Worm (Caenorhabditis elegans): ENCODE data around the gene flp-28.

The flp-28 gene

ce11 chrX:10084050-10084672 lies 3.6 kb downstream of the flp-28 start, which contains the start of gene W07E11.1 (continued):
- no peak for TF ChIP-seq nhr-237 (tag; optimal IDR thresholded peaks at IDR 0.05)
- no peak for TF ChIP-seq ZK546.5 (tag; optimal IDR thresholded peaks at IDR 0.05)
- TF ChIP-seq elt-1 (tag; optimal IDR thresholded peaks at IDR 0.05), result no peak
- TF ChIP-seq ztf-11 (tag; optimal IDR thresholded peaks at IDR 0.05), result no peak
- no peak for TF ChIP-seq lin-15B (tag; optimal IDR thresholded peaks at IDR 0.05)
- TF ChIP-seq jun-1 (tag; optimal IDR thresholded peaks at IDR 0.05), result peak; percentile 22
- no peak for TF ChIP-seq egl-5 (tag; optimal IDR thresholded peaks at IDR 0.05)
- peak; percentile 97 for TF ChIP-seq elt-2 (tag; optimal IDR thresholded peaks at IDR 0.05)
- no peak for TF ChIP-seq nhr-67 (tag; optimal IDR thresholded peaks at IDR 0.05)
- TF ChIP-seq lin-39 (tag; optimal IDR thresholded peaks at IDR 0.05), result no peak
- no peak for TF ChIP-seq nfya-1 (tag; optimal IDR thresholded peaks at IDR 0.05; ENCODE audit: insufficient read depth)

ce11 chrX:10083272-10083671 lies 4.5 kb downstream of the flp-28 start:
- TF ChIP-seq jun-1 (tag; optimal IDR thresholded peaks at IDR 0.05) (no peak), fkh-10 (GFP tag; optimal IDR thresholded peaks at IDR 0.05) (no peak), lsy-12 (tag; optimal IDR thresholded peaks at IDR 0.05) (no peak), mml-1 (tag; optimal IDR thresholded peaks at IDR 0.05) (no peak), nhr-12 (tag; optimal IDR thresholded peaks at IDR 0.05) (no peak)

ce11 chrX:10081077-10081476 lies 6.7 kb downstream of the flp-28 start:
- TF ChIP-seq elt-1 (tag; optimal IDR thresholded peaks at IDR 0.05) (peak; percentile 43), nhr-43 (tag; optimal IDR thresholded peaks at IDR 0.05; ENCODE audit: poor library complexity, severe bottlenecking) (no peak)

- TF ChIP-seq nhr-76 (tag; optimal IDR thresholded peaks at IDR 0.05), result no peak
- peak; percentile 40 for TF ChIP-seq lin-39 (tag; optimal IDR thresholded peaks at IDR 0.05)
- peak; percentile 33 for TF ChIP-seq nfya-1 (tag; optimal IDR thresholded peaks at IDR 0.05; ENCODE audit: insufficient read depth)
Measured at ce11 chrX:10079230-10079629, 8.5 kb downstream of the flp-28 start.

- TF ChIP-seq fos-1 (tag; optimal IDR thresholded peaks at IDR 0.05) (no peak), ceh-28 (tag; optimal IDR thresholded peaks at IDR 0.05) (peak; percentile 62), eor-1 (tag; optimal IDR thresholded peaks at IDR 0.05) (no peak)
Measured at ce11 chrX:10078637-10079036, 9.1 kb downstream of the flp-28 start.

- no peak for TF ChIP-seq fos-1 (tag; optimal IDR thresholded peaks at IDR 0.05)
- no peak for TF ChIP-seq nhr-67 (tag; optimal IDR thresholded peaks at IDR 0.05)
- TF ChIP-seq daf-12 (tag; optimal IDR thresholded peaks at IDR 0.05), result no peak
- no peak for TF ChIP-seq ceh-9 (tag; optimal IDR thresholded peaks at IDR 0.05)
- no peak for TF ChIP-seq nhr-25 (tag; optimal IDR thresholded peaks at IDR 0.05)
- TF ChIP-seq unc-62 (GFP tag; optimal IDR thresholded peaks at IDR 0.05), result no peak
- TF ChIP-seq ama-1 (optimal IDR thresholded peaks at IDR 0.05), result no peak
- TF ChIP-seq nhr-77 (tag; optimal IDR thresholded peaks at IDR 0.05), result no peak
Measured at ce11 chrX:10078089-10078488, 9.7 kb downstream of the flp-28 start.

ce11 chrX:10077297-10077696 lies 10.5 kb downstream of the flp-28 start, which contains the start of gene col-176:
Gene col-176, plus strand, starts transcription at chrX:10077597.
- TF ChIP-seq ztf-4 (tag; optimal IDR thresholded peaks at IDR 0.05), result no peak
- peak; percentile 58 for TF ChIP-seq nhr-23 (tag; optimal IDR thresholded peaks at IDR 0.05)
- no peak for TF ChIP-seq nhr-67 (tag; optimal IDR thresholded peaks at IDR 0.05)
- no peak for TF ChIP-seq pqm-1 (tag; optimal IDR thresholded peaks at IDR 0.05)

ce11 chrX:10076334-10076733 lies 11.4 kb downstream of the flp-28 start:
- TF ChIP-seq nhr-11 (tag; optimal IDR thresholded peaks at IDR 0.05) (no peak), nhr-23 (tag; optimal IDR thresholded peaks at IDR 0.05) (peak; percentile 64)

All from whole organism, L3 larva.